Worm (Caenorhabditis elegans) whole organism, young adult: ENCODE results near the gene hpo-8.

Experiments used
- C06A6.2 ChIP-seq: fragments of 200-800 bp; sonication (Bioruptor generic); conservative IDR thresholded peaks from 2 replicates; pipeline ENCODE4 v1.3.6; 2022; ENCODE audit warnings: missing genetic modification characterization, missing compliant biosample characterization
- D2030.7 ChIP-seq: fragments of 200-800 bp; sonication (Bioruptor generic); IDR thresholded peaks from 2 replicates; pipeline ENCODE4 v1.3.6; 2022; ENCODE audit warnings: missing genetic modification reagents, missing genetic modification characterization, missing compliant biosample characterization
- F22D6.2 ChIP-seq: sonication (generic microtip); optimal IDR thresholded peaks from 2 replicates; lab custom pipeline; 2016; ENCODE audit warnings: mild to moderate bottlenecking, missing genetic modification characterization, missing compliant biosample characterization
- F37B4.10 ChIP-seq: fragments of 200-800 bp; sonication (Bioruptor generic); IDR thresholded peaks from 2 replicates; pipeline ENCODE4 v1.3.6; 2022; ENCODE audit warnings: missing genetic modification characterization, missing compliant biosample characterization
- K12H6.12 ChIP-seq: fragments of 200-800 bp; sonication (Bioruptor generic); optimal IDR thresholded peaks from 2 replicates; lab custom pipeline; 2018; ENCODE audit warnings: mild to moderate bottlenecking, missing genetic modification characterization, missing compliant biosample characterization
- Y53G8AR.9 ChIP-seq: fragments of 200-800 bp; sonication (Bioruptor generic); conservative IDR thresholded peaks from 2 replicates; pipeline ENCODE4 v1.3.6; 2022; ENCODE audit warnings: missing genetic modification reagents, missing genetic modification characterization, missing compliant biosample characterization
- Y67H2A.10 ChIP-seq: fragments of 200-800 bp; sonication (Bioruptor generic); conservative IDR thresholded peaks from 2 replicates; pipeline ENCODE4 v1.3.6; 2022; ENCODE audit warnings: missing genetic modification reagents, missing genetic modification characterization, missing compliant biosample characterization
- attf-3 ChIP-seq: fragments of 200-800 bp; sonication (Bioruptor generic); conservative IDR thresholded peaks from 2 replicates; pipeline ENCODE4 v1.3.6; 2022; ENCODE audit warnings: missing genetic modification reagents, missing genetic modification characterization, missing compliant biosample characterization
- attf-5 ChIP-seq: fragments of 200-800 bp; sonication (Bioruptor generic); optimal IDR thresholded peaks from 2 replicates; lab custom pipeline; 2018; ENCODE audit warnings: mild to moderate bottlenecking, missing genetic modification characterization, missing compliant biosample characterization
- attf-6 ChIP-seq: fragments of 200-800 bp; sonication (Bioruptor generic); IDR thresholded peaks from 2 replicates; pipeline ENCODE4 v1.3.6; 2022; ENCODE audit warnings: missing genetic modification reagents, missing genetic modification characterization, missing compliant biosample characterization
- cebp-1 ChIP-seq, 2 experiments: fragments of 200-800 bp in 1 of 2; sonication (Bioruptor generic) in 1 of 2; sonication (generic microtip) in 1 of 2; IDR thresholded peaks in 1 of 2; optimal IDR thresholded peaks in 1 of 2; 2 replicates each; pipeline versions ENCODE4 v1.3.6 to Lab custom; 2017 to 2022; ENCODE audit warnings: missing compliant biosample characterization in 2 of 2, missing genetic modification characterization in 2 of 2, mild to moderate bottlenecking in 1 of 2, missing genetic modification reagents in 1 of 2, moderate library complexity in 1 of 2
- ceh-27 ChIP-seq: fragments of 200-800 bp; sonication (Bioruptor generic); optimal IDR thresholded peaks from 2 replicates; lab custom pipeline; 2018; ENCODE audit warnings: mild to moderate bottlenecking, missing genetic modification characterization, moderate library complexity, missing compliant biosample characterization
- ceh-40 ChIP-seq: fragments of 200-800 bp; sonication (Bioruptor generic); IDR thresholded peaks from 2 replicates; pipeline ENCODE4 v1.3.6; 2022; ENCODE audit warnings: missing genetic modification characterization, missing compliant biosample characterization
- ceh-79 ChIP-seq: sonication (generic microtip); optimal IDR thresholded peaks from 2 replicates; lab custom pipeline; 2017; ENCODE audit warnings: mild to moderate bottlenecking, missing genetic modification characterization, missing compliant biosample characterization
- dox-1 ChIP-seq: fragments of 200-800 bp; sonication (Bioruptor generic); IDR thresholded peaks from 2 replicates; pipeline ENCODE4 v1.3.6; 2022; ENCODE audit warnings: missing genetic modification reagents, missing genetic modification characterization, missing compliant biosample characterization
- egl-44 ChIP-seq: fragments of 200-800 bp; sonication (Bioruptor generic); IDR thresholded peaks from 2 replicates; pipeline ENCODE4 v1.3.6; 2022; ENCODE audit warnings: missing genetic modification reagents, missing genetic modification characterization, missing compliant biosample characterization
- egrh-3 ChIP-seq: fragments of 200-800 bp; sonication (Bioruptor generic); IDR thresholded peaks from 2 replicates; pipeline ENCODE4 v1.3.6; 2022; ENCODE audit warnings: missing genetic modification reagents, missing genetic modification characterization, missing compliant biosample characterization
- ekl-4 ChIP-seq: fragments of 200-800 bp; sonication (Bioruptor generic); IDR thresholded peaks from 2 replicates; pipeline ENCODE4 v1.3.6; 2022; ENCODE audit warnings: missing genetic modification reagents, missing genetic modification characterization, missing compliant biosample characterization
- fkh-3 ChIP-seq: sonication (generic microtip); optimal IDR thresholded peaks from 2 replicates; lab custom pipeline; 2016; ENCODE audit warnings: mild to moderate bottlenecking, missing genetic modification characterization, missing compliant biosample characterization
- hlh-26 ChIP-seq: fragments of 200-800 bp; sonication (Bioruptor generic); conservative IDR thresholded peaks from 2 replicates; pipeline ENCODE4 v1.3.6; 2022; ENCODE audit warnings: missing genetic modification reagents, missing genetic modification characterization, missing compliant biosample characterization
- hmg-1.2 ChIP-seq: fragments of 200-800 bp; sonication (Bioruptor generic); IDR thresholded peaks from 2 replicates; pipeline ENCODE4 v1.3.6; 2022; ENCODE audit warnings: missing genetic modification reagents, missing genetic modification characterization, missing compliant biosample characterization
- hmg-20 ChIP-seq: fragments of 200-800 bp; sonication (Bioruptor generic); IDR thresholded peaks from 2 replicates; pipeline ENCODE4 v1.3.6; 2022; ENCODE audit warnings: missing genetic modification reagents, missing genetic modification characterization, missing compliant biosample characterization
- let-607 ChIP-seq, 2 experiments: fragments of 200-800 bp in 1 of 2; sonication (Bioruptor generic) in 1 of 2; sonication (generic microtip) in 1 of 2; optimal IDR thresholded peaks; 2 replicates each; lab custom pipeline; 2016 to 2018; ENCODE audit warnings: mild to moderate bottlenecking in 2 of 2, missing compliant biosample characterization in 2 of 2, missing genetic modification characterization in 2 of 2, moderate library complexity in 2 of 2, missing genotype in 1 of 2
- lin-26 ChIP-seq: fragments of 200-800 bp; sonication (Bioruptor generic); IDR thresholded peaks from 2 replicates; pipeline ENCODE4 v1.3.6; 2022; ENCODE audit warnings: missing genetic modification reagents, missing genetic modification characterization, missing compliant biosample characterization
- lin-40 ChIP-seq: sonication (generic microtip); optimal IDR thresholded peaks from 2 replicates; lab custom pipeline; 2016; ENCODE audit warnings: missing genetic modification characterization, mild to moderate bottlenecking, missing compliant biosample characterization, missing genotype, missing genetic modification reagents
- lir-1 ChIP-seq: fragments of 200-800 bp; sonication (Bioruptor generic); conservative IDR thresholded peaks from 2 replicates; pipeline ENCODE4 v1.3.6; 2022; ENCODE audit warnings: missing genetic modification reagents, missing genetic modification characterization, missing compliant biosample characterization
- madf-6 ChIP-seq: fragments of 200-800 bp; sonication (Bioruptor generic); IDR thresholded peaks from 2 replicates; pipeline ENCODE4 v1.3.6; 2022; ENCODE audit warnings: missing genetic modification reagents, missing genetic modification characterization, missing compliant biosample characterization
- nhr-120 ChIP-seq: fragments of 200-800 bp; sonication (Bioruptor generic); IDR thresholded peaks from 2 replicates; pipeline ENCODE4 v1.3.6; 2022; ENCODE audit warnings: missing genetic modification characterization, missing compliant biosample characterization
- nhr-80 ChIP-seq: sonication (generic microtip); optimal IDR thresholded peaks from 2 replicates; lab custom pipeline; 2016; ENCODE audit warnings: missing genetic modification characterization, missing compliant biosample characterization
- nhr-90 ChIP-seq: sonication (generic microtip); optimal IDR thresholded peaks from 2 replicates; lab custom pipeline; 2016; ENCODE audit warnings: missing genotype, mild to moderate bottlenecking, missing genetic modification characterization, missing compliant biosample characterization
- pha-4 ChIP-seq: fragments of 150-350 bp; sonication (generic microtip); optimal IDR thresholded peaks from 2 replicates; lab custom pipeline; 2014; ENCODE audit warnings: missing biosample characterization, missing genetic modification reagents, missing genetic modification characterization
- rec-8 ChIP-seq, 2 experiments: sonication (generic microtip); optimal IDR thresholded peaks; 2 replicates each; lab custom pipeline; 2016; ENCODE audit warnings: mild to moderate bottlenecking in 2 of 2, missing genetic modification characterization in 2 of 2, missing genetic modification reagents in 2 of 2, missing genotype in 2 of 2, missing biosample characterization in 1 of 2, missing compliant biosample characterization in 1 of 2, moderate library complexity in 1 of 2
- repo-1 ChIP-seq: sonication (generic microtip); optimal IDR thresholded peaks from 2 replicates; lab custom pipeline; 2017; ENCODE audit warnings: mild to moderate bottlenecking, missing genetic modification characterization, missing compliant biosample characterization
- sea-2 ChIP-seq: fragments of 200-800 bp; sonication (Bioruptor generic); IDR thresholded peaks from 2 replicates; pipeline ENCODE4 v1.3.6; 2022; ENCODE audit warnings: missing genetic modification characterization, missing compliant biosample characterization
- somi-1 ChIP-seq: fragments of 200-800 bp; sonication (Bioruptor generic); optimal IDR thresholded peaks from 2 replicates; lab custom pipeline; 2018; ENCODE audit warnings: mild to moderate bottlenecking, missing genetic modification characterization, missing compliant biosample characterization
- unc-130 ChIP-seq: sonication (generic microtip); optimal IDR thresholded peaks from 2 replicates; lab custom pipeline; 2016; ENCODE audit warnings: missing genetic modification reagents, missing genetic modification characterization, missing compliant biosample characterization
- zfh-2 ChIP-seq: fragments of 200-800 bp; sonication (Bioruptor generic); conservative IDR thresholded peaks from 2 replicates; pipeline ENCODE4 v1.3.6; 2022; ENCODE audit warnings: missing genetic modification reagents, missing genetic modification characterization, missing compliant biosample characterization
- ztf-22 ChIP-seq: fragments of 200-800 bp; sonication (Bioruptor generic); optimal IDR thresholded peaks from 2 replicates; lab custom pipeline; 2018; ENCODE audit warnings: mild to moderate bottlenecking, missing genetic modification characterization, moderate library complexity, missing compliant biosample characterization
- ztf-25 ChIP-seq: fragments of 200-800 bp; sonication (Bioruptor generic); IDR thresholded peaks from 2 replicates; pipeline ENCODE4 v1.3.6; 2022; ENCODE audit warnings: missing genetic modification reagents, missing genetic modification characterization, missing compliant biosample characterization
- ztf-3 ChIP-seq: fragments of 200-800 bp; sonication (Bioruptor generic); optimal IDR thresholded peaks from 2 replicates; lab custom pipeline; 2018; ENCODE audit warnings: mild to moderate bottlenecking, missing genetic modification characterization, missing compliant biosample characterization

Gene hpo-8

DNA sequence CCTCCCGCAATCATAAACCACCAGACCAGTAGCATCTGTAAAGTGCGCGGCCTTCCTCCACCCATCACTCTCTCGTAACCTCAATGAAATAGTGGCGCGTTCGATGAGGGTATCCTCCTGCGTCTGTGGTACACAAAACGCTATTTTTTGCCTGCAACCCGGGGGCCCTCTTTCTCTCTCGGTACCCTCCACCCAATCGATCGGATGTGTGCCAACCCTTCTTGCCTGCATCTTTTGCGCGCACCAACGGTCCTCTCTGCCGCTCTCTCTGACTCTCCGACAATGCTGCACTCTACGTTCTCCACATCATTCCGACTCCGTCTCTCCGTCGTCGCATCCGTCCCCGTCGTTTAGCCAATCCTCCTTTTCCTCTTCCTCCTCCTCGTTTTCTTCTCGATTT, 40.4 kb downstream of the hpo-8 start (continued):
- TF ChIP-seq ceh-40 (GFP tag; lab: Robert Waterston, UW) = no peak
- TF ChIP-seq, all 124 proteins: peak for 31

- peak; percentile 23; the same call in 1 of the 2 replicates for TF ChIP-seq ekl-4
- peak; percentile 11 for TF ChIP-seq K12H6.12 (tag; lab: Kevin White, UChicago)
- peak; percentile 19; the same call in 1 of the 2 replicates for TF ChIP-seq hmg-1.2
- no peak for TF ChIP-seq fkh-3
- TF ChIP-seq cebp-1 (GFP tag; IDR thresholded peaks at IDR 0.05; lab: Robert Waterston, UW) = no peak
- peak; percentile 35 for TF ChIP-seq cebp-1 (tag; optimal IDR thresholded peaks at IDR 0.05; lab: Kevin White, UChicago)
- 0 out of 2 replicates have a peak, but pooled peaks have one; percentile 18 for TF ChIP-seq F37B4.10 (GFP tag; lab: Robert Waterston, UW)
- TF ChIP-seq ztf-25 (GFP tag; lab: Robert Waterston, UW) = no peak
- 0 out of 2 replicates have a peak, but pooled peaks have one; percentile 6 for TF ChIP-seq dox-1 (GFP tag; lab: Robert Waterston, UW)
- TF ChIP-seq ceh-79 (tag; lab: Kevin White, UChicago) = peak; percentile 9
- TF ChIP-seq ceh-27 = peak; percentile 66
- no peak for TF ChIP-seq attf-6
- peak; percentile 82 for TF ChIP-seq zfh-2 (GFP tag; lab: Robert Waterston, UW)
Observed at ce11 chrV:6880623-6881022, 41.5 kb downstream of the hpo-8 start.

DNA sequence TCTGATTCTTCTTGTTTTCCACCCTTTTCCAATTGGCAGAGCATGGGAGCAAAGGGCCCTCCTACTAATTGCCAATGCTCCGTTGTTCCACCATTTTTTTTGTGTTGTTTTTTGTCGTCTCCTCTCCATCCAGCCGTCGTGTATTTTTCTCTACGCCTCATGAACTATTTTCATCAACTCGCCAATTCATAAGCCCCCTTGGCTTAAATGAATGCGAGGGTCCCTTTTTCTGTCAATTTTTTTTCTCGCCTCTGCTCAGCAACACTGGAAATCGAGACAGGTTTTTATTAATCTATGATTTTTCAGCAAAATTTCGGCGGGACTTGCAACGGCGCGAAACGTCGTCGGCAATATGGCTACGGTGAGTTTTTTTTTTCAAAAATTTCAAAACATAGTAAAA, 41.9 kb downstream of the hpo-8 start, which contains the start of gene unc-70:
Gene unc-70 (plus strand): TSS at position 301 of the 400 bp plus-strand sequence.
- TF ChIP-seq ztf-22 (GFP tag; lab: Kevin White, UChicago) (no peak), repo-1 (tag; lab: Kevin White, UChicago) (no peak), unc-130 (GFP tag; lab: Kevin White, UChicago) (no peak), C06A6.2 (GFP tag; lab: Robert Waterston, UW) (no peak), Y67H2A.10 (GFP tag; lab: Robert Waterston, UW) (no peak), sea-2 (GFP tag; lab: Robert Waterston, UW) (no peak), rec-8 (tag; optimal IDR thresholded peaks at IDR 0.05; lab: Kevin White, UChicago) (no peak), hlh-26 (GFP tag; lab: Robert Waterston, UW) (no peak), ceh-27 (no peak), egl-44 (GFP tag; lab: Robert Waterston, UW) (no peak), lin-26 (no peak), nhr-90 (no peak), egrh-3 (no peak), F22D6.2 (tag; lab: Kevin White, UChicago) (no peak)

DNA sequence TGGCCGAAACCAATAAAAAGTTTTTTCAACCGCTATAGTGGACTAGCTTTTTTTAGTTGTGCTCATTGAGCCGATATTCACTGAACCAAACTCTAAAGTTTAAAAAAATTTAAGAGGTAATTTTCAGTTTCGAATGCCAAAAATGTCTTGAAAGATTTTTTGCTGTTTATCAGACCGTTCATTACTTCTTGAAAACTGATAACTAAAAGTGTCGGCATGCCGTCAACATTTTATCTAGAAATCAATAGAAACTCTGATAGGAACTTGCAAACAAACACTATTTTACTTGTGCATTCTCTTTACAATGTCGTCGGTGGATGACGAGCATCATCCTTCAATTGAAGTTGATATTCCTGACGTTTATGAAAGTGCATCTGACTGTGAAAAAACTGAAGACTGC, 42.6 kb downstream of the hpo-8 start:
- TF ChIP-seq somi-1 (no peak), nhr-80 (tag; lab: Kevin White, UChicago) (peak; percentile 81), dox-1 (GFP tag; lab: Robert Waterston, UW) (peak; percentile 19; the same call in 1 of the 2 replicates), F37B4.10 (GFP tag; lab: Robert Waterston, UW) (no peak), let-607 (tag; optimal IDR thresholded peaks at IDR 0.05; lab: Kevin White, UChicago) (no peak)

- TF ChIP-seq lir-1 (GFP tag; lab: Robert Waterston, UW) (no peak), sea-2 (GFP tag; lab: Robert Waterston, UW) (no peak), attf-6 (no peak), ztf-3 (GFP tag; lab: Kevin White, UChicago) (no peak), nhr-120 (GFP tag; lab: Robert Waterston, UW) (no peak), cebp-1 (GFP tag; IDR thresholded peaks at IDR 0.05; lab: Robert Waterston, UW) (no peak), cebp-1 (tag; optimal IDR thresholded peaks at IDR 0.05; lab: Kevin White, UChicago) (no peak), ekl-4 (no peak), pha-4 (tag; lab: Kevin White, UChicago) (no peak), attf-3 (GFP tag; lab: Robert Waterston, UW) (no peak), hmg-20 (GFP tag; lab: Robert Waterston, UW) (no peak), madf-6 (GFP tag; lab: Robert Waterston, UW) (no peak), Y53G8AR.9 (GFP tag; lab: Robert Waterston, UW) (no peak), lin-40 (tag; lab: Kevin White, UChicago) (no peak), attf-5 (GFP tag; lab: Kevin White, UChicago) (no peak), D2030.7 (no peak)
Observed at ce11 chrV:6882452-6882939, 43.4 kb downstream of the hpo-8 start.
